Worm (Caenorhabditis elegans): ENCODE measurements around the gene Y57G11B.8.

- no peak for TF ChIP-seq rbr-2 (tag; optimal IDR thresholded peaks at IDR 0.05)
- no peak for TF ChIP-seq ZK546.5 (tag; optimal IDR thresholded peaks at IDR 0.05)
- TF ChIP-seq tag-97 (GFP tag; IDR thresholded peaks at IDR 0.05), result no peak
- no peak for TF ChIP-seq aly-2 (tag; optimal IDR thresholded peaks at IDR 0.05)
Observed at ce11 chrIV:14536911-14537310, 41.6 kb downstream of the Y57G11B.8 start, which contains the start of gene T27E7.5.

Data from whole organism, L4 larva.